Fruit fly (Drosophila melanogaster) whole organism, embryonic: ENCODE results near the gene CG45078.
A peak's percentile ranks its signal among the peaks of the same experiment; 100 is the strongest.

Experiments used
- ATbp ChIP-seq: fragments of 200-800 bp; sonication (Bioruptor generic); optimal IDR thresholded peaks from 2 replicates; lab custom pipeline; 2017; ENCODE audit warnings: missing biosample characterization, mild to moderate bottlenecking, missing genetic modification characterization, missing genetic modification reagents
- CG10462 ChIP-seq: fragments of 200-800 bp; sonication (Bioruptor generic); optimal IDR thresholded peaks from 2 replicates; lab custom pipeline; 2016; ENCODE audit warnings: missing biosample characterization, missing genetic modification characterization
- CG10959 ChIP-seq: fragments of 200-800 bp; sonication (Bioruptor generic); IDR thresholded peaks from 2 replicates; pipeline ENCODE4 v1.3.6; 2022; ENCODE audit warnings: missing biosample characterization, missing genetic modification characterization
- CG11560 ChIP-seq: fragments of 200-800 bp; sonication (Bioruptor generic); IDR thresholded peaks from 3 replicates; pipeline ENCODE4 v1.3.6; 2022; ENCODE audit warnings: missing biosample characterization, missing genetic modification characterization
- CG13894 ChIP-seq: fragments of 200-800 bp; sonication (Bioruptor generic); optimal IDR thresholded peaks from 3 replicates; lab custom pipeline; 2018; ENCODE audit warnings: missing biosample characterization, mild to moderate bottlenecking, missing genetic modification characterization, moderate library complexity
- CG15601 ChIP-seq: fragments of 200-800 bp; sonication (Bioruptor generic); optimal IDR thresholded peaks from 3 replicates; lab custom pipeline; 2019; ENCODE audit warnings: missing biosample characterization, mild to moderate bottlenecking, missing genetic modification characterization, moderate library complexity
- CG15696 ChIP-seq: fragments of 200-800 bp; sonication (Bioruptor generic); optimal IDR thresholded peaks from 2 replicates; lab custom pipeline; 2019; ENCODE audit warnings: missing biosample characterization, mild to moderate bottlenecking, missing genetic modification characterization, moderate library complexity
- CG17802 ChIP-seq: fragments of 200-800 bp; sonication (Bioruptor generic); optimal IDR thresholded peaks from 2 replicates; lab custom pipeline; 2018; ENCODE audit warnings: missing biosample characterization, mild to moderate bottlenecking, missing genetic modification characterization, moderate library complexity
- CG17912 ChIP-seq: fragments of 200-800 bp; sonication (Bioruptor generic); optimal IDR thresholded peaks from 2 replicates; lab custom pipeline; 2018; ENCODE audit warnings: missing biosample characterization, mild to moderate bottlenecking, missing genetic modification characterization
- CG30431 ChIP-seq: fragments of 200-800 bp; sonication (Bioruptor generic); optimal IDR thresholded peaks from 2 replicates; lab custom pipeline; 2017; ENCODE audit warnings: missing biosample characterization, missing genetic modification characterization
- CG32772 ChIP-seq: fragments of 200-800 bp; sonication (Bioruptor generic); IDR thresholded peaks from 2 replicates; pipeline ENCODE4 v1.3.6; 2022; ENCODE audit warnings: missing biosample characterization, missing genetic modification characterization
- CG34224 ChIP-seq: fragments of 200-800 bp; sonication (Bioruptor generic); IDR thresholded peaks from 3 replicates; pipeline ENCODE4 v1.3.6; 2022; ENCODE audit warnings: missing biosample characterization, missing genetic modification characterization; ENCODE audit not compliant: partially characterized antibody
- CG34422 ChIP-seq: fragments of 200-800 bp; sonication (Bioruptor generic); IDR thresholded peaks from 3 replicates; pipeline ENCODE4 v1.3.6; 2022; ENCODE audit warnings: missing biosample characterization, missing genetic modification characterization
- CG6765 ChIP-seq: fragments of 200-800 bp; sonication (Bioruptor generic); optimal IDR thresholded peaks from 3 replicates; lab custom pipeline; 2017; ENCODE audit warnings: missing biosample characterization, mild to moderate bottlenecking, missing genetic modification characterization
- CG7839 ChIP-seq: fragments of 200-800 bp; sonication (Bioruptor generic); optimal IDR thresholded peaks from 3 replicates; lab custom pipeline; 2018; ENCODE audit warnings: missing biosample characterization, mild to moderate bottlenecking, missing genetic modification characterization, moderate library complexity
- CG7963 ChIP-seq: fragments of 200-800 bp; sonication (Bioruptor generic); IDR thresholded peaks from 3 replicates; pipeline ENCODE4 v1.3.6; 2022; ENCODE audit warnings: missing biosample characterization, missing genetic modification characterization; ENCODE audit not compliant: partially characterized antibody
- CG8281 ChIP-seq: fragments of 200-800 bp; sonication (Bioruptor generic); optimal IDR thresholded peaks from 2 replicates; lab custom pipeline; 2018; ENCODE audit warnings: missing biosample characterization, mild to moderate bottlenecking, missing genetic modification characterization, moderate library complexity
- CG8290 ChIP-seq, 3 experiments: fragments of 200-800 bp; sonication (Bioruptor generic); optimal IDR thresholded peaks; 2 replicates each; lab custom pipeline; 2016 to 2019; ENCODE audit warnings: missing biosample characterization in 3 of 3, missing genetic modification characterization in 3 of 3, mild to moderate bottlenecking in 2 of 3, moderate library complexity in 1 of 3
- Dad ChIP-seq: fragments of 200-800 bp; sonication (Bioruptor generic); optimal IDR thresholded peaks from 3 replicates; lab custom pipeline; 2016; ENCODE audit warnings: missing biosample characterization, missing genetic modification characterization
- Fer1 ChIP-seq: fragments of 200-800 bp; sonication (Bioruptor generic); optimal IDR thresholded peaks from 2 replicates; lab custom pipeline; 2017; ENCODE audit warnings: missing biosample characterization, mild to moderate bottlenecking, missing genetic modification characterization
- Fer3 ChIP-seq: fragments of 200-800 bp; sonication (Bioruptor generic); optimal IDR thresholded peaks from 2 replicates; lab custom pipeline; 2018; ENCODE audit warnings: missing biosample characterization, mild to moderate bottlenecking, missing genetic modification characterization, moderate library complexity
- Hsf ChIP-seq: fragments of 200-800 bp; sonication (Bioruptor generic); optimal IDR thresholded peaks from 3 replicates; lab custom pipeline; 2016; ENCODE audit warnings: missing biosample characterization, missing genetic modification characterization
- Myb ChIP-seq: fragments of 200-800 bp; sonication (Bioruptor generic); optimal IDR thresholded peaks from 2 replicates; lab custom pipeline; 2016; ENCODE audit warnings: missing biosample characterization, missing genetic modification characterization
- Neu2 ChIP-seq: fragments of 200-800 bp; sonication (Bioruptor generic); optimal IDR thresholded peaks from 3 replicates; lab custom pipeline; 2016; ENCODE audit warnings: missing biosample characterization, missing genetic modification characterization, borderline replicate concordance
- Nf-YA ChIP-seq: fragments of 200-800 bp; sonication (Bioruptor generic); IDR thresholded peaks from 2 replicates; pipeline ENCODE4 v1.3.6; 2022; ENCODE audit warnings: missing biosample characterization, missing genetic modification characterization
- Oaz ChIP-seq: fragments of 200-800 bp; sonication (Bioruptor generic); IDR thresholded peaks from 2 replicates; pipeline ENCODE4 v1.3.6; 2022; ENCODE audit warnings: missing biosample characterization, missing genetic modification characterization
- Rx ChIP-seq: fragments of 200-800 bp; sonication (Bioruptor generic); IDR thresholded peaks from 2 replicates; pipeline ENCODE4 v1.3.6; 2022; ENCODE audit warnings: missing biosample characterization, missing genetic modification characterization
- Tbp ChIP-seq: fragments of >200 bp; optimal IDR thresholded peaks from 2 replicates; lab custom pipeline; 2018; ENCODE audit warnings: missing biosample characterization, missing genetic modification characterization
- bcd ChIP-seq: fragments of 200-800 bp; sonication (Bioruptor generic); optimal IDR thresholded peaks from 2 replicates; lab custom pipeline; 2017; ENCODE audit warnings: missing biosample characterization, mild to moderate bottlenecking, missing genetic modification characterization
- bigmax ChIP-seq: fragments of 200-800 bp; sonication (Bioruptor generic); optimal IDR thresholded peaks from 2 replicates; lab custom pipeline; 2018; ENCODE audit warnings: missing biosample characterization, mild to moderate bottlenecking, missing genetic modification characterization
- crp ChIP-seq, 2 experiments: fragments of 200-800 bp; sonication (Bioruptor generic); optimal IDR thresholded peaks; 2 replicates in 1 of 2; 3 replicates in 1 of 2; lab custom pipeline; 2017; ENCODE audit warnings: missing biosample characterization in 2 of 2, missing genetic modification characterization in 2 of 2, mild to moderate bottlenecking in 1 of 2, moderate library complexity in 1 of 2
- dan ChIP-seq: fragments of 200-800 bp; sonication (Bioruptor generic); IDR thresholded peaks from 2 replicates; pipeline ENCODE4 v1.3.6; 2022; ENCODE audit warnings: missing biosample characterization, missing genetic modification characterization
- ems ChIP-seq: fragments of 200-800 bp; sonication (Bioruptor generic); optimal IDR thresholded peaks from 3 replicates; lab custom pipeline; 2016; ENCODE audit warnings: missing biosample characterization, missing genetic modification characterization
- esg ChIP-seq: fragments of 200-800 bp; sonication (Bioruptor generic); conservative IDR thresholded peaks from 2 replicates; pipeline ENCODE4 v1.3.6; 2022; ENCODE audit warnings: missing biosample characterization, missing genetic modification characterization
- hkb ChIP-seq, 2 experiments: fragments of 200-800 bp in 1 of 2; fragments of >200 bp in 1 of 2; sonication (Bioruptor generic) in 1 of 2; IDR thresholded peaks in 1 of 2; optimal IDR thresholded peaks in 1 of 2; 2 replicates each; pipeline versions ENCODE4 v1.3.6 to Lab custom; 2017 to 2022; ENCODE audit warnings: missing biosample characterization in 1 of 2, missing genetic modification characterization in 1 of 2
- jing ChIP-seq: fragments of 200-800 bp; sonication (Bioruptor generic); optimal IDR thresholded peaks from 2 replicates; lab custom pipeline; 2018; ENCODE audit warnings: missing biosample characterization, mild to moderate bottlenecking, missing genetic modification characterization
- kay ChIP-seq: fragments of 200-800 bp; sonication (Bioruptor generic); optimal IDR thresholded peaks from 2 replicates; lab custom pipeline; 2016; ENCODE audit warnings: missing biosample characterization, missing genetic modification characterization
- lab ChIP-seq: fragments of 200-800 bp; sonication (Bioruptor generic); optimal IDR thresholded peaks from 3 replicates; lab custom pipeline; 2017; ENCODE audit warnings: missing biosample characterization, missing genetic modification characterization, mild to moderate bottlenecking, moderate library complexity, missing genetic modification reagents
- maf-S ChIP-seq: fragments of 200-800 bp; sonication (Bioruptor generic); optimal IDR thresholded peaks from 2 replicates; lab custom pipeline; 2016; ENCODE audit warnings: missing biosample characterization, missing genetic modification characterization
- org-1 ChIP-seq: fragments of 200-800 bp; sonication (Bioruptor generic); optimal IDR thresholded peaks from 2 replicates; lab custom pipeline; 2017; ENCODE audit warnings: missing biosample characterization, missing genetic modification characterization
- otp ChIP-seq: fragments of 200-800 bp; sonication (Bioruptor generic); IDR thresholded peaks from 3 replicates; pipeline ENCODE4, ENCODE4 v1.3.6; 2022; ENCODE audit warnings: missing biosample characterization, missing genetic modification characterization
- p53 ChIP-seq: fragments of 200-800 bp; sonication (Bioruptor generic); optimal IDR thresholded peaks from 2 replicates; lab custom pipeline; 2016; ENCODE audit warnings: missing biosample characterization, missing genetic modification characterization
- prd ChIP-seq, 3 experiments: fragments of >200 bp in 2 of 3; fragments of 200-800 bp in 1 of 3; sonication (Bioruptor generic) in 1 of 3; optimal IDR thresholded peaks in 2 of 3; IDR thresholded peaks in 1 of 3; 2 replicates in 2 of 3; 3 replicates in 1 of 3; pipeline versions ENCODE4 v1.3.6 to Lab custom; 2017 to 2022; ENCODE audit warnings: missing biosample characterization in 1 of 3, missing genetic modification characterization in 1 of 3
- sisA ChIP-seq: fragments of 200-800 bp; sonication (Bioruptor generic); IDR thresholded peaks from 2 replicates; pipeline ENCODE4 v1.3.6; 2022; ENCODE audit warnings: missing biosample characterization, missing genetic modification characterization
- stc ChIP-seq: fragments of 200-800 bp; sonication (Bioruptor generic); IDR thresholded peaks from 2 replicates; pipeline ENCODE4 v1.3.6; 2022; ENCODE audit warnings: missing biosample characterization, missing genetic modification characterization
- tap ChIP-seq: fragments of 200-800 bp; optimal IDR thresholded peaks from 3 replicates; lab custom pipeline; 2019; ENCODE audit warnings: missing biosample characterization, mild to moderate bottlenecking, missing genetic modification characterization, moderate library complexity
- tgo ChIP-seq: fragments of 200-800 bp; sonication (Bioruptor generic); IDR thresholded peaks from 3 replicates; pipeline ENCODE4 v1.3.6; 2022; ENCODE audit warnings: missing biosample characterization, missing genetic modification characterization
- tin ChIP-seq: fragments of 200-800 bp; sonication (Bioruptor generic); optimal IDR thresholded peaks from 3 replicates; lab custom pipeline; 2016; ENCODE audit warnings: missing biosample characterization, missing genetic modification characterization
- toy ChIP-seq: fragments of 200-800 bp; sonication (Bioruptor generic); IDR thresholded peaks from 2 replicates; pipeline ENCODE4 v1.3.6; 2022; ENCODE audit warnings: missing biosample characterization, missing genetic modification characterization
- z ChIP-seq: fragments of 200-800 bp; sonication (Bioruptor generic); IDR thresholded peaks from 3 replicates; pipeline ENCODE4 v1.3.6; 2022; ENCODE audit warnings: missing biosample characterization, missing genetic modification characterization

CG45078 gene

DNA sequence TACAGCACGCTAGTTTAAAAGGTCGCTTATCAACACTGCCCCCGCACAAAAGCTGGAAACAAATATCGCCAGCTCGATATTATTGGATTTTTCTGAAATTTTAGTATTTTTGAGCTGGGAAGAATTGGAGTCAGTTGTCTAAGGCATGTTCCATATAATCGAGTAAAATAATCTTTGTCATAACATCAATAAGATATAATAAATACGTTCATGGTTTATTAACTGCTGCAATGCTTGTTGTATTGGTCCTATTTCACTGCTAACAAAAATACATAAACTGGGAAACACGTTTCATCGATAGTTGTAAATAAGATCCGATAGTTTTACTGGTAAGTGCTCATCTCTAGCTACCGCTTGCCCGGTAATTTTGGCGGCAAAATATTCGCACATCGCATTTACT, 11.0 kb upstream of the CG45078 start, which contains the start of the genes Art1 and Mcm5:
Art1 (minus strand) TSS at position 41 of the 400 bp plus-strand sequence.
Mcm5 (plus strand) TSS at position 339 of the 400 bp plus-strand sequence.
- peak; percentile 43 for TF ChIP-seq CG17802 (tag; lab: Kevin White, UChicago)
- peak; percentile 6 for TF ChIP-seq ems (GFP tag; lab: Kevin White, UChicago)
- TF ChIP-seq stc (GFP tag; lab: Robert Waterston, UW), result no peak
- TF ChIP-seq otp, result no peak
- TF ChIP-seq Oaz, result no peak
- TF ChIP-seq jing (GFP tag; lab: Kevin White, UChicago), result no peak
- TF ChIP-seq hkb (optimal IDR thresholded peaks at IDR 0.05; lab: Kevin White, UChicago), result no peak
- TF ChIP-seq hkb (GFP tag; IDR thresholded peaks at IDR 0.05; lab: Robert Waterston, UW), result no peak
- no peak for TF ChIP-seq CG13894 (tag; lab: Kevin White, UChicago)
- TF ChIP-seq CG8281 (tag; lab: Kevin White, UChicago), result no peak
- TF ChIP-seq dan (GFP tag; lab: Robert Waterston, UW), result no peak
- no peak for TF ChIP-seq CG15601 (tag; lab: Kevin White, UChicago)
- peak; percentile 51 for TF ChIP-seq maf-S (GFP tag; lab: Kevin White, UChicago)
- no peak for TF ChIP-seq Tbp (GFP tag; lab: Kevin White, UChicago)
- no peak for TF ChIP-seq tgo (GFP tag; lab: Robert Waterston, UW)
- TF ChIP-seq CG7839, result no peak
- TF ChIP-seq Hsf (GFP tag; lab: Kevin White, UChicago), result peak; percentile 70
- peak; percentile 91 for TF ChIP-seq CG34224
- TF ChIP-seq org-1 (GFP tag; lab: Kevin White, UChicago), result no peak
- TF ChIP-seq Dad, result peak; percentile 49
- TF ChIP-seq CG32772 (GFP tag; lab: Robert Waterston, UW), result no peak
- TF ChIP-seq Rx (GFP tag; lab: Robert Waterston, UW), result no peak
- no peak for TF ChIP-seq Fer3 (tag; lab: Kevin White, UChicago)
- TF ChIP-seq CG8290 (GFP tag; optimal IDR thresholded peaks at IDR 0.05; lab: Kevin White, UChicago), result peak; percentile 45
- TF ChIP-seq CG8290 (tag; optimal IDR thresholded peaks at IDR 0.05; lab: Kevin White, UChicago), result no peak
- no peak for TF ChIP-seq lab
- TF ChIP-seq CG34422 (GFP tag; lab: Robert Waterston, UW), result peak; percentile 51; the same call in 1 of the 3 replicates
- TF ChIP-seq p53 (GFP tag; lab: Kevin White, UChicago), result no peak
- TF ChIP-seq Neu2 (GFP tag; lab: Kevin White, UChicago), result no peak
- no peak for TF ChIP-seq esg (GFP tag; lab: Robert Waterston, UW)
- TF ChIP-seq toy, result no peak
- peak; percentile 71; the same call in 1 of the 3 replicates for TF ChIP-seq CG7963 (GFP tag; lab: Robert Waterston, UW)
- no peak for TF ChIP-seq sisA (GFP tag; lab: Robert Waterston, UW)
- no peak for TF ChIP-seq CG15696 (tag; lab: Kevin White, UChicago)
- TF ChIP-seq CG10462 (GFP tag; lab: Kevin White, UChicago), result no peak
- TF ChIP-seq Fer1 (GFP tag; lab: Kevin White, UChicago), result no peak
- no peak for TF ChIP-seq ATbp (GFP tag; lab: Kevin White, UChicago)
- peak; percentile 42 for TF ChIP-seq tin
- no peak for TF ChIP-seq tap
- no peak for TF ChIP-seq CG30431 (GFP tag; lab: Kevin White, UChicago)
- TF ChIP-seq CG10959, result no peak
- TF ChIP-seq bcd (GFP tag; lab: Kevin White, UChicago), result peak; percentile 11
- TF ChIP-seq Nf-YA, result no peak
- TF ChIP-seq prd (optimal IDR thresholded peaks at IDR 0.05; lab: Kevin White, UChicago), result no peak
- TF ChIP-seq prd (GFP tag; IDR thresholded peaks at IDR 0.05; lab: Robert Waterston, UW), result peak; percentile 19; the same call in 1 of the 3 replicates
- peak; percentile 58 for TF ChIP-seq Myb (GFP tag; lab: Kevin White, UChicago)
- peak in 1 of 2 experiments; percentile 49 for TF ChIP-seq crp (GFP tag; optimal IDR thresholded peaks at IDR 0.05; lab: Kevin White, UChicago)
- no peak for TF ChIP-seq bigmax (GFP tag; lab: Kevin White, UChicago)
- no peak for TF ChIP-seq CG6765
- no peak for TF ChIP-seq z (GFP tag; lab: Robert Waterston, UW)
- no peak for TF ChIP-seq CG17912 (GFP tag; lab: Kevin White, UChicago)
- TF ChIP-seq CG11560 (tag; lab: Robert Waterston, UW), result no peak
- TF ChIP-seq kay (GFP tag; lab: Kevin White, UChicago), result peak; percentile 12
